Worm (Caenorhabditis elegans) whole organism, midembryonic: ENCODE data around the gene D1054.9.

Experiments used
- T22C8.4 ChIP-seq: fragments of 200-800 bp; sonication (Bioruptor generic); IDR thresholded peaks from 2 replicates; pipeline ENCODE4 v1.3.6; 2022; ENCODE audit warnings: missing genetic modification characterization, missing compliant biosample characterization
- cog-1 ChIP-seq: sonication (generic microtip); optimal IDR thresholded peaks from 2 replicates; lab custom pipeline; 2016; ENCODE audit warnings: missing genetic modification characterization, missing compliant biosample characterization
- flt-1 ChIP-seq: fragments of 200-800 bp; sonication (Bioruptor generic); IDR thresholded peaks from 2 replicates; pipeline ENCODE4 v1.3.6; 2022; ENCODE audit warnings: missing genetic modification characterization, missing compliant biosample characterization
- klf-2 ChIP-seq: fragments of 200-800 bp; sonication (Bioruptor generic); conservative IDR thresholded peaks from 2 replicates; pipeline ENCODE4 v1.3.6; 2022; ENCODE audit warnings: missing genetic modification reagents, missing genetic modification characterization, missing compliant biosample characterization
- med-1 ChIP-seq: sonication (generic microtip); optimal IDR thresholded peaks from 2 replicates; lab custom pipeline; 2017; ENCODE audit warnings: missing genetic modification characterization, mild to moderate bottlenecking, missing compliant biosample characterization, antibody characterized with exemption, missing genetic modification reagents; ENCODE audit not compliant: insufficient read depth
- ref-1 ChIP-seq: fragments of 200-800 bp; sonication (Bioruptor generic); conservative IDR thresholded peaks from 2 replicates; pipeline ENCODE4 v1.3.6; 2022; ENCODE audit warnings: missing genetic modification reagents, missing genetic modification characterization, missing compliant biosample characterization
- tab-1 ChIP-seq: fragments of 200-800 bp; sonication (Bioruptor generic); IDR thresholded peaks from 2 replicates; pipeline ENCODE4 v1.3.6; 2022; ENCODE audit warnings: missing genetic modification characterization, missing compliant biosample characterization
- ztf-23 ChIP-seq: fragments of 200-800 bp; sonication (Bioruptor generic); IDR thresholded peaks from 2 replicates; pipeline ENCODE4 v1.3.6; 2022; ENCODE audit warnings: missing genetic modification reagents, missing genetic modification characterization, missing compliant biosample characterization
- ztf-29 ChIP-seq: fragments of 200-800 bp; sonication (Bioruptor generic); IDR thresholded peaks from 2 replicates; pipeline ENCODE4 v1.3.6; 2022; ENCODE audit warnings: missing genetic modification reagents, missing genetic modification characterization, missing compliant biosample characterization

D1054.9 gene

ce11 chrV:10784011-10784410 lies 6.8 kb downstream of the D1054.9 start, which contains the start of gene D1054.8:
TSS of gene D1054.8 (plus strand) at chrV:10784311.
- TF ChIP-seq klf-2 (GFP tag; lab: Robert Waterston, UW) (no peak), cog-1 (tag; lab: Kevin White, UChicago) (no peak), tab-1 (no peak), med-1 (no peak), ref-1 (GFP tag; lab: Robert Waterston, UW) (no peak), flt-1 (GFP tag; lab: Robert Waterston, UW) (no peak), ztf-23 (GFP tag; lab: Robert Waterston, UW) (no peak), T22C8.4 (GFP tag; lab: Robert Waterston, UW) (no peak), ztf-29 (GFP tag; lab: Robert Waterston, UW) (no peak)

ce11 chrV:10776528-10777055 lies 14.3 kb downstream of the D1054.9 start, which contains the start of gene D1054.5:
TSS of gene D1054.5 (minus strand) at chrV:10776578.
- TF ChIP-seq ref-1 (GFP tag; lab: Robert Waterston, UW): no peak
- TF ChIP-seq tab-1: no peak
- TF ChIP-seq klf-2 (GFP tag; lab: Robert Waterston, UW): no peak
- TF ChIP-seq ztf-29 (GFP tag; lab: Robert Waterston, UW): no peak

- TF ChIP-seq ref-1 (GFP tag; lab: Robert Waterston, UW) (no peak), cog-1 (tag; lab: Kevin White, UChicago) (no peak), ztf-29 (GFP tag; lab: Robert Waterston, UW) (no peak), klf-2 (GFP tag; lab: Robert Waterston, UW) (no peak), T22C8.4 (GFP tag; lab: Robert Waterston, UW) (no peak), tab-1 (no peak), flt-1 (GFP tag; lab: Robert Waterston, UW) (no peak), med-1 (no peak), ztf-23 (GFP tag; lab: Robert Waterston, UW) (no peak)
These were observed 17.6 kb downstream of the D1054.9 start for ce11 chrV:10773216-10773615.

ce11 chrV:10771390-10771789 lies 19.5 kb downstream of the D1054.9 start, which contains the start of gene D1054.3:
TSS of gene D1054.3 (plus strand) at chrV:10771451.
- TF ChIP-seq tab-1 (no peak), ztf-29 (GFP tag; lab: Robert Waterston, UW) (no peak), cog-1 (tag; lab: Kevin White, UChicago) (no peak), T22C8.4 (GFP tag; lab: Robert Waterston, UW) (no peak), klf-2 (GFP tag; lab: Robert Waterston, UW) (no peak), ztf-23 (GFP tag; lab: Robert Waterston, UW) (no peak), med-1 (no peak), flt-1 (GFP tag; lab: Robert Waterston, UW) (no peak), ref-1 (GFP tag; lab: Robert Waterston, UW) (no peak)

ce11 chrV:10770026-10770425 lies 20.8 kb downstream of the D1054.9 start, which contains the start of the genes D1054.1 and pas-2:
TSS of gene D1054.1 (minus strand) at chrV:10770217.
TSS of gene pas-2 (plus strand) at chrV:10770368.
- TF ChIP-seq med-1 (no peak), tab-1 (no peak), cog-1 (tag; lab: Kevin White, UChicago) (no peak), ztf-23 (GFP tag; lab: Robert Waterston, UW) (no peak), flt-1 (GFP tag; lab: Robert Waterston, UW) (no peak), ref-1 (GFP tag; lab: Robert Waterston, UW) (no peak), T22C8.4 (GFP tag; lab: Robert Waterston, UW) (no peak), ztf-29 (GFP tag; lab: Robert Waterston, UW) (no peak), klf-2 (GFP tag; lab: Robert Waterston, UW) (no peak)

ce11 chrV:10768892-10769291 lies 22.0 kb downstream of the D1054.9 start:
- TF ChIP-seq flt-1 (GFP tag; lab: Robert Waterston, UW) (no peak), T22C8.4 (GFP tag; lab: Robert Waterston, UW) (no peak), ref-1 (GFP tag; lab: Robert Waterston, UW) (no peak), ztf-29 (GFP tag; lab: Robert Waterston, UW) (no peak), tab-1 (no peak), cog-1 (tag; lab: Kevin White, UChicago) (no peak), klf-2 (GFP tag; lab: Robert Waterston, UW) (no peak), med-1 (no peak), ztf-23 (GFP tag; lab: Robert Waterston, UW) (no peak)

ce11 chrV:10764066-10764465 lies 26.8 kb downstream of the D1054.9 start, which contains the start of gene ocr-1:
TSS of gene ocr-1 (plus strand) at chrV:10764366.
- no peak for TF ChIP-seq ztf-29 (GFP tag; lab: Robert Waterston, UW)
- TF ChIP-seq med-1: no peak
- TF ChIP-seq ztf-23 (GFP tag; lab: Robert Waterston, UW): no peak
- no peak for TF ChIP-seq cog-1 (tag; lab: Kevin White, UChicago)
- no peak for TF ChIP-seq klf-2 (GFP tag; lab: Robert Waterston, UW)
- TF ChIP-seq tab-1: no peak
- TF ChIP-seq T22C8.4 (GFP tag; lab: Robert Waterston, UW): no peak
- TF ChIP-seq flt-1 (GFP tag; lab: Robert Waterston, UW): no peak
- no peak for TF ChIP-seq ref-1 (GFP tag; lab: Robert Waterston, UW)

ce11 chrV:10762695-10763094 lies 28.2 kb downstream of the D1054.9 start, which contains the start of gene sre-6:
TSS of gene sre-6 (minus strand) at chrV:10762795.
- TF ChIP-seq ztf-29 (GFP tag; lab: Robert Waterston, UW) (no peak), flt-1 (GFP tag; lab: Robert Waterston, UW) (no peak), med-1 (no peak)

ce11 chrV:10760839-10761238 lies 30.0 kb downstream of the D1054.9 start:
- TF ChIP-seq tab-1 (no peak), ref-1 (GFP tag; lab: Robert Waterston, UW) (no peak)

ce11 chrV:10758658-10759057 lies 32.2 kb downstream of the D1054.9 start, which contains the start of gene F28H7.8:
TSS of gene F28H7.8 (plus strand) at chrV:10758958.
- no peak for TF ChIP-seq ztf-29 (GFP tag; lab: Robert Waterston, UW)
- no peak for TF ChIP-seq tab-1
- TF ChIP-seq ztf-23 (GFP tag; lab: Robert Waterston, UW): no peak
- no peak for TF ChIP-seq med-1
- TF ChIP-seq klf-2 (GFP tag; lab: Robert Waterston, UW): no peak
- TF ChIP-seq T22C8.4 (GFP tag; lab: Robert Waterston, UW): no peak
- no peak for TF ChIP-seq flt-1 (GFP tag; lab: Robert Waterston, UW)
- TF ChIP-seq cog-1 (tag; lab: Kevin White, UChicago): no peak
- no peak for TF ChIP-seq ref-1 (GFP tag; lab: Robert Waterston, UW)
